Worm (Caenorhabditis elegans) whole organism, young adult: Measurements from ENCODE around the gene smap-1.

Experiments
- F37B4.10 ChIP-seq: fragments of 200-800 bp; sonication (Bioruptor generic); IDR thresholded peaks from 2 replicates; pipeline ENCODE4 v1.3.6; 2022; ENCODE audit warnings: missing genetic modification characterization, missing compliant biosample characterization
- T26A5.8 ChIP-seq: sonication (generic microtip); optimal IDR thresholded peaks from 2 replicates; lab custom pipeline; 2016; ENCODE audit warnings: missing genetic modification characterization, missing compliant biosample characterization
- Y79H2A.3 ChIP-seq: fragments of 200-800 bp; sonication (Bioruptor generic); conservative IDR thresholded peaks from 2 replicates; pipeline ENCODE4 v1.3.6; 2022; ENCODE audit warnings: missing genetic modification reagents, missing genetic modification characterization, missing compliant biosample characterization
- ama-1 ChIP-seq, 3 experiments: fragments of 150-350 bp in 1 of 3; sonication (generic microtip) in 2 of 3; optimal IDR thresholded peaks; 2 replicates each; lab custom pipeline; 2014 to 2018; ENCODE audit warnings: missing biosample characterization in 2 of 3, missing genetic modification characterization in 2 of 3, missing genetic modification reagents in 2 of 3
- attf-6 ChIP-seq: fragments of 200-800 bp; sonication (Bioruptor generic); IDR thresholded peaks from 2 replicates; pipeline ENCODE4 v1.3.6; 2022; ENCODE audit warnings: missing genetic modification reagents, missing genetic modification characterization, missing compliant biosample characterization
- ceh-27 ChIP-seq: fragments of 200-800 bp; sonication (Bioruptor generic); optimal IDR thresholded peaks from 2 replicates; lab custom pipeline; 2018; ENCODE audit warnings: mild to moderate bottlenecking, missing genetic modification characterization, moderate library complexity, missing compliant biosample characterization
- tlf-1 ChIP-seq: fragments of 200-800 bp; sonication (Bioruptor generic); optimal IDR thresholded peaks from 2 replicates; lab custom pipeline; 2018; ENCODE audit warnings: mild to moderate bottlenecking, missing genetic modification characterization, missing compliant biosample characterization

DNA sequence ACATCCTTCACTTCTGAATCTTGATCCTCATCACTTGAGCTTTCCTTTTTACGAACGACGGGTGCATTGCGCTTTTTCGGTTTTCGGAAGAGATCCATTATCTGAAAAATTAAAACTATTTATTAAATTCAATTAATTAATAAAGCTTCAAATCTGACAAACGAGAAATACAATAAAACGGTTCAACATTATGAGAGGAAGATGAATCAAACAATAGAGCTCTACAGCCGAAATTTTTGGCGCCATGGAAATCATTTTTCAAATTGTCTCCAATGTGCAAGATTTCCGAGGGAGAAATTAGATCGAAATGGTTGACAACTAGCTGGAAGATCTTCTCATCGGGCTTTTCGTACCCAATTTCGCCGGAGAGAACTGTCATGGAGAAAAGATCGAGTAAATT, 17.9 kb upstream of the smap-1 start, which contains the start of gene rnf-113:
- TF ChIP-seq ama-1 (optimal IDR thresholded peaks at IDR 0.05; lab: Kevin White, UChicago), result no peak
- no peak for TF ChIP-seq ama-1 (GFP tag; optimal IDR thresholded peaks at IDR 0.05; lab: Kevin White, UChicago)
- TF ChIP-seq ceh-27 (GFP tag; lab: Kevin White, UChicago), result no peak
- no peak for TF ChIP-seq tlf-1
- no peak for TF ChIP-seq attf-6 (GFP tag; lab: Robert Waterston, UW)
- TF ChIP-seq T26A5.8 (tag; lab: Kevin White, UChicago), result no peak
- no peak for TF ChIP-seq Y79H2A.3 (GFP tag; lab: Robert Waterston, UW)
- TF ChIP-seq F37B4.10 (GFP tag; lab: Robert Waterston, UW), result no peak
